Fruit fly (Drosophila melanogaster) whole organism: ENCODE data around the gene CG11634.

Experiments
- CG8478 ChIP-seq: fragments of >200 bp; optimal IDR thresholded peaks from 2 replicates; lab custom pipeline; 2018; ENCODE audit warnings: inconsistent platforms
- Dll ChIP-seq: fragments of >200 bp; optimal IDR thresholded peaks from 2 replicates; lab custom pipeline; 2017
- EcR ChIP-seq, 2 experiments: fragments of >200 bp; optimal IDR thresholded peaks; 2 replicates each; lab custom pipeline; 2017; ENCODE audit warnings: missing biosample characterization in 2 of 2, missing genetic modification characterization in 2 of 2, missing genetic modification reagents in 2 of 2
- pan ChIP-seq: fragments of >200 bp; optimal IDR thresholded peaks from 2 replicates; lab custom pipeline; 2017
- psq ChIP-seq: fragments of >200 bp; optimal IDR thresholded peaks from 2 replicates; lab custom pipeline; 2017
- usp ChIP-seq: fragments of >200 bp; optimal IDR thresholded peaks from 2 replicates; lab custom pipeline; 2017; ENCODE audit warnings: missing biosample characterization, missing genetic modification characterization, mixed read lengths

CG11634 gene

dm6 chr2L:21887582-21887981, 28.5 kb upstream of the CG11634 start:
- TF ChIP-seq Dll (no peak), usp (GFP tag; lab: Kevin White, UChicago) (no peak), CG8478 (lab: Kevin White, UChicago) (no peak), pan (lab: Kevin White, UChicago) (no peak), EcR (GFP tag; optimal IDR thresholded peaks at IDR 0.05; lab: Kevin White, UChicago) (no peak), psq (lab: Kevin White, UChicago) (no peak)

DNA sequence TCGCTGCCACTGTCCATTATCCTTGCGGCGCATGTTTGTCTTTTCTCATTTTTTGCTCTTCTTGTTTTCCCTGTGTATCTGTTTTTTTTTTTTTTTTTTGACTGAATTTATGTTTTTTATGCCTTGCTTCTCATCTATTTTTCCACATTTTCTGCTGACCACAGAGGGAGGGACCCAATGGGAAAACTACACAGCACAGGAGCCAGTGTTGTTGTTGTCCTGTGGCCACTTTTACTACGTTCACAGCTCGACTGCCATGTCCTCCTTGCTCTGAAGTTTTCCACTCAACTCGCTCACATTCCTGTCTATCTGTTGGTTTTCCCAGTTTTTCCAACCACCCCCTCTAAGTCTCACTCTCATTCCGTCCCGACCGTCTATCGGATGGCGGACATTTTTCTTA, 25.9 kb upstream of the CG11634 start:
- no peak for TF ChIP-seq pan (lab: Kevin White, UChicago)
- TF ChIP-seq Dll, result no peak
- no peak for TF ChIP-seq EcR (GFP tag; optimal IDR thresholded peaks at IDR 0.05; lab: Kevin White, UChicago)
- no peak for TF ChIP-seq psq (lab: Kevin White, UChicago)
- no peak for TF ChIP-seq CG8478 (lab: Kevin White, UChicago)
- no peak for TF ChIP-seq usp (GFP tag; lab: Kevin White, UChicago)

- TF ChIP-seq EcR (GFP tag; optimal IDR thresholded peaks at IDR 0.05; lab: Kevin White, UChicago) (no peak), Dll (no peak), psq (lab: Kevin White, UChicago) (no peak), CG8478 (lab: Kevin White, UChicago) (no peak), pan (lab: Kevin White, UChicago) (no peak), usp (GFP tag; lab: Kevin White, UChicago) (no peak)
Measured at dm6 chr2L:21896046-21896445, 20.1 kb upstream of the CG11634 start.

DNA sequence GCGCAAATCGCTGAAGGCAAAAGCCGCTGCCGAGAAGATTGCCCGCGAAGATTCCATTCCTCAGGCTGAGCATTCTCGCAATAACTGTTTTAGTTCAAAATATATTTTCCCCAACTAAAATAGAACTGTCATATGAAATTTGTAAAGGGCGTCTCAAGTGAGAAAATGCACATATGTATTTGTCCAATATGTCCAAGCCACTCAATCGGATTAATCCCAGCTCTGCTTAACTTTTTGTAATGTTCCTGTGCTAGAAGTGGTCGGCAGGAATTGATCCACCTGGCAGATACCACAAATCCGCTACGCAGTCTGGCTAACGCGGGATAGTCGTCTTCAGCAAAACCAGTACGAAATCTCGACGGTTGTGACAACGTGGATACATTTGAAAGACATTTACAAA, 17.9 kb upstream of the CG11634 start, which contains the start of gene CG11629:
CG11629 (minus strand) TSS at position 101 of the 400 bp plus-strand sequence.
- TF ChIP-seq psq (lab: Kevin White, UChicago), result no peak
- no peak for TF ChIP-seq EcR (GFP tag; optimal IDR thresholded peaks at IDR 0.05; lab: Kevin White, UChicago)
- TF ChIP-seq Dll, result no peak
- TF ChIP-seq CG8478 (lab: Kevin White, UChicago), result no peak
- no peak for TF ChIP-seq usp (GFP tag; lab: Kevin White, UChicago)
- no peak for TF ChIP-seq pan (lab: Kevin White, UChicago)

dm6 chr2L:21899001-21899715, 16.9 kb upstream of the CG11634 start:
- TF ChIP-seq psq (lab: Kevin White, UChicago), result no peak
- TF ChIP-seq Dll, result peak; percentile 82

- TF ChIP-seq pan (lab: Kevin White, UChicago) (no peak), psq (lab: Kevin White, UChicago) (no peak), Dll (no peak), usp (GFP tag; lab: Kevin White, UChicago) (no peak), EcR (GFP tag; optimal IDR thresholded peaks at IDR 0.05; lab: Kevin White, UChicago) (no peak), CG8478 (lab: Kevin White, UChicago) (no peak)
Measured at dm6 chr2L:21902693-21903092, 13.4 kb upstream of the CG11634 start, which contains the start of gene CG1421. TSS of gene CG1421 (plus strand) at chr2L:21902993.

- TF ChIP-seq psq (lab: Kevin White, UChicago), result no peak
- TF ChIP-seq CG8478 (lab: Kevin White, UChicago), result no peak
- TF ChIP-seq EcR (GFP tag; optimal IDR thresholded peaks at IDR 0.05; lab: Kevin White, UChicago), result no peak
- TF ChIP-seq pan (lab: Kevin White, UChicago), result no peak
Measured at dm6 chr2L:21904183-21904582, 11.9 kb upstream of the CG11634 start.

DNA sequence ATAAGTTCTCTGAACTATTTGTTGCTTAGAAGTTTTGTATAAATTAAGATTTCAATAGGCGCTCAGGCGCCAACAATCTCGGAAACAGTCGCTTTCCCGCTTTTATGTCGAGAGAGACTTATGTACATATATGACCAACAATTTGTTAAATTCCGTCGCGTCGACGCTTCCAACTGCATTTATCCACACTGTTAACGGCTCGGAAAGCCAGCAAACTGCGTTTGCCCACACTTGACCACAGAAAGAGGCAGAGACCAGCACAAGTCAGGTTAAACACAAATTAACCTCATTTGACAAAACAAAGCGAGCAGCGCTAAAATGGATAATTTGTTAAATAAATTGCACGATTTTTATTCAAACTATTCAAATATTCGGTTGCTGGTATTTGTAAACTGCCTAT, 11.0 kb upstream of the CG11634 start:
- no peak for TF ChIP-seq pan (lab: Kevin White, UChicago)
- no peak for TF ChIP-seq usp (GFP tag; lab: Kevin White, UChicago)
- no peak for TF ChIP-seq CG8478 (lab: Kevin White, UChicago)

- TF ChIP-seq pan (lab: Kevin White, UChicago) (no peak), CG8478 (lab: Kevin White, UChicago) (no peak), usp (GFP tag; lab: Kevin White, UChicago) (no peak), Dll (no peak), psq (lab: Kevin White, UChicago) (no peak)
Measured at dm6 chr2L:21905989-21906388, 10.1 kb upstream of the CG11634 start, which contains the start of gene CG1428. TSS of gene CG1428 (plus strand) at chr2L:21906289.

- TF ChIP-seq Dll (no peak), usp (GFP tag; lab: Kevin White, UChicago) (no peak), psq (lab: Kevin White, UChicago) (no peak), pan (lab: Kevin White, UChicago) (no peak), CG8478 (lab: Kevin White, UChicago) (no peak), EcR (GFP tag; optimal IDR thresholded peaks at IDR 0.05; lab: Kevin White, UChicago) (no peak)
Measured at dm6 chr2L:21915258-21915657, 842 bp upstream of the CG11634 start, which contains the start of gene CG31600. TSS of gene CG31600 (minus strand) at chr2L:21915358.

DNA sequence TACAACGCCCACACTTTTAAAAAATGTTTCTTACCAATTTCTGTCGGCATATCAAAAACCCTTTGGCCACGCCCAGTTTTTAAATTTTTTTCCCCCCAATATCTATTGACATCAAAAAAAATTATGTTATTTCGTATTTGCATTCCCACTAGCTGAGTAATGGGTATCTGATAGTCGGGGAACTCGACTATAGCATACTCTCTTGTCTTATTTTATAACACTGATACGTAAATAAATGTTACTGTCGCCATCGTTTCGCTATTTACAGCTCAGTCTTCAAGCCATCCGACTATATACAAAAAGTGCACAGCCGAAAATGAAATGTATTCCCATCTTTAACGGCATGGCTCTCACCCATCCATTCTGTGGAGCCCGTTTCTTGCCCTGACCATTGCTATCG, 7.2 kb downstream of the CG11634 start:
- TF ChIP-seq Dll, result no peak

DNA sequence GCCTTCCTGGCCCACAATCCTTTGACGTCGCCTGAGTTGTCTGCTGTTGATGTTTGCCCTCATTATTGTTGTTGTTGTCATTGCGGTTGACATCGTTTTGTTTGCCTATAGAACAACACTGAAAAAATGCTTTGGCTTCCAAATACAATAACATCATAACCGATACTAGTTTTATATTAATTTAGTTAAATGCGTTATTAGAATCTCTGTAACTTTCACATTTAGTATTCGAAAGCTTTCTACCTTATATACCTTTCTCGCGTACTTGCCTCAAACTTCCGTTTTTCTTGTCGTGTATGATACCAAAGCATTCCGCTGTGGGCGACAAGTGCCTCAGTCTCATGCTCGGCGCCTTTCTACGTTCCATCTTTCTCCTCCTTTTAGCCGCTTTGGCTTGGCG, 17.4 kb downstream of the CG11634 start:
- TF ChIP-seq CG8478 (lab: Kevin White, UChicago), result no peak
